Fruit fly (Drosophila melanogaster): ENCODE results near the gene CG4281.

The CG4281 gene

dm6 chrX:2070708-2071063, 5.7 kb upstream of the CG4281 start (continued):
- TF ChIP-seq CG30020 (tag; optimal IDR thresholded peaks at IDR 0.05), result no peak
- TF ChIP-seq CG10431 (GFP tag; optimal IDR thresholded peaks at IDR 0.05), result no peak
- TF ChIP-seq CG2199 (GFP tag; IDR thresholded peaks at IDR 0.05), result peak; percentile 34; the same call in 1 of the 3 replicates
- peak; percentile 74 for TF ChIP-seq mam (GFP tag; optimal IDR thresholded peaks at IDR 0.05)
- TF ChIP-seq HHEX (GFP tag; optimal IDR thresholded peaks at IDR 0.05), result peak; percentile 61
- peak; percentile 28; the same call in 1 of the 2 replicates for TF ChIP-seq crol (GFP tag; IDR thresholded peaks at IDR 0.05)
- peak; percentile 13 for TF ChIP-seq az2 (GFP tag; optimal IDR thresholded peaks at IDR 0.05)
- peak; percentile 56 for TF ChIP-seq org-1 (GFP tag; optimal IDR thresholded peaks at IDR 0.05)
- TF ChIP-seq pfk (GFP tag; optimal IDR thresholded peaks at IDR 0.05), result no peak
- peak in 1 of 3 experiments; percentile 5 for TF ChIP-seq lola (GFP tag; optimal IDR thresholded peaks at IDR 0.05)
- TF ChIP-seq CG15601 (tag; optimal IDR thresholded peaks at IDR 0.05), result no peak
- TF ChIP-seq eve (GFP tag; optimal IDR thresholded peaks at IDR 0.05), result no peak
- no peak for TF ChIP-seq CG15011 (GFP tag; optimal IDR thresholded peaks at IDR 0.05)
- TF ChIP-seq CG7987 (GFP tag; optimal IDR thresholded peaks at IDR 0.05), result peak; percentile 42
- no peak for TF ChIP-seq CG18764 (GFP tag; optimal IDR thresholded peaks at IDR 0.05)
- TF ChIP-seq MTF-1 (GFP tag; optimal IDR thresholded peaks at IDR 0.05; ENCODE audit: borderline replicate concordance), result no peak
- TF ChIP-seq gcm (GFP tag; optimal IDR thresholded peaks at IDR 0.05), result peak; percentile 56
- peak; percentile 25 for TF ChIP-seq D19A (tag; optimal IDR thresholded peaks at IDR 0.05)
- peak; percentile 62 for TF ChIP-seq jumu (GFP tag; optimal IDR thresholded peaks at IDR 0.05)
- no peak for TF ChIP-seq Neu2 (GFP tag; optimal IDR thresholded peaks at IDR 0.05; ENCODE audit: borderline replicate concordance)
- TF ChIP-seq hkb (optimal IDR thresholded peaks at IDR 0.05), result no peak
- peak; percentile 72 for TF ChIP-seq hkb (GFP tag; IDR thresholded peaks at IDR 0.05)
- peak; percentile 69 for TF ChIP-seq CG14014 (GFP tag; IDR thresholded peaks at IDR 0.05)
- TF ChIP-seq CG18011 (GFP tag; optimal IDR thresholded peaks at IDR 0.05), result no peak
- TF ChIP-seq chn (GFP tag; optimal IDR thresholded peaks at IDR 0.05), result peak; percentile 21
- TF ChIP-seq CG9727 (GFP tag; optimal IDR thresholded peaks at IDR 0.05), result peak; percentile 49
- TF ChIP-seq Fer3 (tag; optimal IDR thresholded peaks at IDR 0.05), result peak; percentile 58
- no peak for TF ChIP-seq CG1529 (GFP tag; optimal IDR thresholded peaks at IDR 0.05)
- TF ChIP-seq kni (GFP tag; optimal IDR thresholded peaks at IDR 0.05), result peak; percentile 42
- no peak for TF ChIP-seq CG1832 (GFP tag; optimal IDR thresholded peaks at IDR 0.05)
- TF ChIP-seq CG30431 (GFP tag; optimal IDR thresholded peaks at IDR 0.05), result peak; percentile 16
- TF ChIP-seq wor (GFP tag; IDR thresholded peaks at IDR 0.05), result peak; percentile 34; the same call in 1 of the 2 replicates
- peak; percentile 74 for TF ChIP-seq rib (GFP tag; IDR thresholded peaks at IDR 0.05)
- TF ChIP-seq kah (GFP tag; optimal IDR thresholded peaks at IDR 0.05), result no peak
- no peak for TF ChIP-seq nau (GFP tag; optimal IDR thresholded peaks at IDR 0.05)
- no peak for TF ChIP-seq cad (GFP tag; optimal IDR thresholded peaks at IDR 0.05)
- no peak for TF ChIP-seq stwl (tag; optimal IDR thresholded peaks at IDR 0.05)
- TF ChIP-seq Stat92E (GFP tag; optimal IDR thresholded peaks at IDR 0.05), result no peak
- 0 out of 3 replicates have a peak, but pooled peaks have one; percentile 52 for TF ChIP-seq otp (GFP tag; IDR thresholded peaks at IDR 0.05)
- TF ChIP-seq CG16813 (GFP tag; IDR thresholded peaks at IDR 0.05; ENCODE audit: partially characterized antibody), result no peak
- TF ChIP-seq slp2 (GFP tag; optimal IDR thresholded peaks at IDR 0.05), result peak; percentile 35
- TF ChIP-seq unc-4 (GFP tag; IDR thresholded peaks at IDR 0.05; ENCODE audit: partially characterized antibody), result no peak
- TF ChIP-seq Hr51 (GFP tag; optimal IDR thresholded peaks at IDR 0.05), result peak in 1 of 2 experiments; percentile 60
- peak; percentile 25 for TF ChIP-seq CG1792 (GFP tag; optimal IDR thresholded peaks at IDR 0.05)
- TF ChIP-seq row (GFP tag; IDR thresholded peaks at IDR 0.05), result peak; percentile 92
- no peak for TF ChIP-seq MESR4 (GFP tag; optimal IDR thresholded peaks at IDR 0.05)
- no peak for TF ChIP-seq br (optimal IDR thresholded peaks at IDR 0.05)
- peak; percentile 78 for TF ChIP-seq tgo (GFP tag; IDR thresholded peaks at IDR 0.05)
- no peak for TF ChIP-seq sima (GFP tag; optimal IDR thresholded peaks at IDR 0.05)
- TF ChIP-seq CG31441 (GFP tag; IDR thresholded peaks at IDR 0.05), result peak; percentile 44; the same call in 1 of the 2 replicates
- TF ChIP-seq CG10267 (tag; optimal IDR thresholded peaks at IDR 0.05), result peak; percentile 15
